Worm (Caenorhabditis elegans) whole organism, early embryonic: ENCODE results near the gene W07G4.2.

Experiments used
- B0310.2 ChIP-seq: sonication (generic microtip); optimal IDR thresholded peaks from 2 replicates; lab custom pipeline; 2016; ENCODE audit warnings: mild to moderate bottlenecking, missing genetic modification characterization, missing compliant biosample characterization
- ama-1 ChIP-seq: fragments of 150-350 bp; optimal IDR thresholded peaks from 2 replicates; lab custom pipeline; 2014
- flt-1 ChIP-seq: fragments of 200-800 bp; sonication (Bioruptor generic); IDR thresholded peaks from 2 replicates; pipeline ENCODE4 v1.3.6; 2022; ENCODE audit warnings: missing genetic modification characterization, missing compliant biosample characterization
- hmg-4 ChIP-seq: fragments of 200-800 bp; sonication (Bioruptor generic); optimal IDR thresholded peaks from 2 replicates; lab custom pipeline; 2018; ENCODE audit warnings: mild to moderate bottlenecking, missing genetic modification characterization, missing compliant biosample characterization
- hnd-1 ChIP-seq: sonication (generic microtip); optimal IDR thresholded peaks from 2 replicates; lab custom pipeline; 2016; ENCODE audit warnings: missing genetic modification characterization, missing compliant biosample characterization
- pes-1 ChIP-seq: fragments of 200-800 bp; sonication (Bioruptor generic); IDR thresholded peaks from 2 replicates; pipeline ENCODE4 v1.3.6; 2022; ENCODE audit warnings: missing genetic modification reagents, missing genetic modification characterization, missing compliant biosample characterization
- sea-1 ChIP-seq: fragments of 200-800 bp; sonication (Bioruptor generic); conservative IDR thresholded peaks from 2 replicates; pipeline ENCODE4 v1.3.6; 2022; ENCODE audit warnings: missing genetic modification characterization, missing compliant biosample characterization
- tra-4 ChIP-seq: sonication (generic microtip); optimal IDR thresholded peaks from 2 replicates; lab custom pipeline; 2017; ENCODE audit warnings: missing genetic modification characterization, missing compliant biosample characterization

- TF ChIP-seq sea-1, result no peak
- no peak for TF ChIP-seq ama-1 (lab: Kevin White, UChicago)
- TF ChIP-seq flt-1, result no peak
- no peak for TF ChIP-seq pes-1 (GFP tag; lab: Robert Waterston, UW)
- no peak for TF ChIP-seq hmg-4 (GFP tag; lab: Kevin White, UChicago)
- no peak for TF ChIP-seq hnd-1 (tag; lab: Kevin White, UChicago)
- no peak for TF ChIP-seq tra-4 (tag; lab: Kevin White, UChicago)
- no peak for TF ChIP-seq B0310.2 (tag; lab: Kevin White, UChicago)
These were observed 27.1 kb downstream of the W07G4.2 start for ce11 chrV:13009271-13009670.
